Worm (Caenorhabditis elegans): ENCODE results near the gene F18E9.3.

F18E9.3 gene

DNA sequence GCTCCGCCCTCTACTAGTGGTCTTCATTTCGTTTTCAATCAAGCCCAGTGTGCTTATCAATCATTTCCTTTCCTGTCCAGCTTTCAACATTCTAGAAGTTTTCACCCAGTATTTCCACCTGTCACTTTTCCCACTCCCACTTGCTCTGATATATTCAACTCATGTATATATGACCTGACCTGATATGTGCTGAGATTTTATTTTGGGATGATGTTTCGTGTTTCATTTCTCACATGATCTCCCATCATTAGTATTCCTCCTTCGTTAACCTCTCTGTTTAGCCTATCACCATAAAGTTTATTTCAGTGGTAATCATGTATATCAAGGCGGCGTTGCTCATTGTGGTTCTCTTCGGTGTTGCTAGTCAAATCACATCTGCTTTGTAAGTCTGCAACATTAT lies 6.9 kb downstream of the F18E9.3 start, which contains the start of gene nlp-7:
Gene nlp-7 (plus strand): TSS at position 301 of the 400 bp plus-strand sequence.
- TF ChIP-seq lin-15B (tag; optimal IDR thresholded peaks at IDR 0.05) (no peak), jun-1 (tag; optimal IDR thresholded peaks at IDR 0.05) (no peak), fkh-8 (tag; optimal IDR thresholded peaks at IDR 0.05) (no peak), tbx-2 (tag; optimal IDR thresholded peaks at IDR 0.05) (no peak), ceh-8 (GFP tag; optimal IDR thresholded peaks at IDR 0.05) (no peak), elt-3 (tag; optimal IDR thresholded peaks at IDR 0.05) (no peak)

ce11 chrX:8597647-8598046 lies 11.7 kb downstream of the F18E9.3 start, which contains the start of gene F18E9.7:
TSS of gene F18E9.7 (minus strand) at chrX:8597747.
- TF ChIP-seq C16A3.4 (tag; optimal IDR thresholded peaks at IDR 0.05) (no peak), pqm-1 (tag; optimal IDR thresholded peaks at IDR 0.05) (no peak), lin-15B (tag; optimal IDR thresholded peaks at IDR 0.05) (no peak), fkh-10 (GFP tag; optimal IDR thresholded peaks at IDR 0.05) (no peak), skn-1 (tag; optimal IDR thresholded peaks at IDR 0.05) (no peak), unc-62 (GFP tag; optimal IDR thresholded peaks at IDR 0.05) (no peak), egl-13 (tag; optimal IDR thresholded peaks at IDR 0.05) (no peak), sptf-1 (tag; optimal IDR thresholded peaks at IDR 0.05) (no peak), hpl-2 (GFP tag; optimal IDR thresholded peaks at IDR 0.05) (no peak), snu-23 (GFP tag; optimal IDR thresholded peaks at IDR 0.05) (no peak), elt-3 (tag; optimal IDR thresholded peaks at IDR 0.05) (no peak), ztf-11 (tag; optimal IDR thresholded peaks at IDR 0.05) (no peak)

ce11 chrX:8598491-8598890 lies 12.5 kb downstream of the F18E9.3 start:
- TF ChIP-seq efl-1 (optimal IDR thresholded peaks at IDR 0.05) (no peak), efl-1 (GFP tag; optimal IDR thresholded peaks at IDR 0.05 in 1 of 2) (peak in 1 of 2 experiments; percentile 17), nhr-76 (tag; optimal IDR thresholded peaks at IDR 0.05) (no peak)

DNA sequence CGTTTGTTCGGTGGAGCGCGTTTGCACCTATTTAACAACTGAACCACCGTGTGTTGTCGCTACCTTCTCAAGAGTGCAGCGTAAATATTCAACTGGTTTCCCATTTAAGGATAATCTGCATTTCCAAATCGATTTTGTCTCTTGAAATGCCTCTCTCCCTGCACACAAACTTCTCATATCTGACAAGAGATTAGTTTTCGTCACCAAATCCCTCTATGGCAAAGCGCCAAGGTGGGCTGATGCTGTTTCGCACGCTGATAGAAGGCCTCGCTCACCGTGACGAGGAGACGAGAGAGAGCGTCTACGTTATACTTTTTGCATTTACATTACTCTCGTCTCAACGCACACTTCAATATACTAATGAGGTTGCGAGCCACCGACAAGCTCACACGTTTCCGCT lies 13.8 kb downstream of the F18E9.3 start:
- TF ChIP-seq skn-1 (tag; optimal IDR thresholded peaks at IDR 0.05) (no peak), dsc-1 (tag; optimal IDR thresholded peaks at IDR 0.05) (peak; percentile 74), pax-3 (tag; optimal IDR thresholded peaks at IDR 0.05) (peak; percentile 8), nhr-77 (tag; optimal IDR thresholded peaks at IDR 0.05) (no peak), nhr-90 (tag; optimal IDR thresholded peaks at IDR 0.05; ENCODE audit: poor library complexity) (no peak), fkh-8 (tag; optimal IDR thresholded peaks at IDR 0.05) (peak; percentile 51), lin-14 (GFP tag; optimal IDR thresholded peaks at IDR 0.05) (peak; percentile 11), sox-4 (tag; optimal IDR thresholded peaks at IDR 0.05) (peak; percentile 17)

ce11 chrX:8601235-8601634 lies 15.3 kb downstream of the F18E9.3 start, which contains the start of gene F18E9.1:
TSS of gene F18E9.1 (plus strand) at chrX:8601535.
- TF ChIP-seq xbp-1 (tag; optimal IDR thresholded peaks at IDR 0.05) = no peak
- no peak for TF ChIP-seq unc-86 (tag; optimal IDR thresholded peaks at IDR 0.05)
- no peak for TF ChIP-seq mab-9 (GFP tag; IDR thresholded peaks at IDR 0.05)
- no peak for TF ChIP-seq C34B4.2 (tag; optimal IDR thresholded peaks at IDR 0.05)
- TF ChIP-seq aha-1 (tag; optimal IDR thresholded peaks at IDR 0.05) = no peak
- no peak for TF ChIP-seq nhr-84 (tag; optimal IDR thresholded peaks at IDR 0.05)
- no peak for TF ChIP-seq nhr-237 (tag; optimal IDR thresholded peaks at IDR 0.05)
- TF ChIP-seq lir-3 (tag; optimal IDR thresholded peaks at IDR 0.05; ENCODE audit: poor library complexity) = no peak
- TF ChIP-seq jun-1 (tag; optimal IDR thresholded peaks at IDR 0.05) = no peak
- TF ChIP-seq lsy-2 (tag; optimal IDR thresholded peaks at IDR 0.05) = no peak
- TF ChIP-seq lin-39 (tag; optimal IDR thresholded peaks at IDR 0.05) = no peak
